Worm (Caenorhabditis elegans) whole organism, L2 larva: ENCODE measurements around the gene F10C2.4.
A peak's percentile ranks its signal among the peaks of the same experiment; 100 is the strongest.

Source experiments
- blmp-1 ChIP-seq: sonication (generic microtip); optimal IDR thresholded peaks from 2 replicates; lab custom pipeline; 2017; ENCODE audit warnings: missing genetic modification characterization, mild to moderate bottlenecking, missing compliant biosample characterization, antibody characterized with exemption, moderate library complexity; ENCODE audit not compliant: insufficient read depth
- egl-27 ChIP-seq: sonication (generic microtip); optimal IDR thresholded peaks from 3 replicates; lab custom pipeline; 2017; ENCODE audit warnings: missing biosample characterization, missing genetic modification reagents, missing genetic modification characterization
- lsy-2 ChIP-seq, 2 experiments: fragments of 150-350 bp in 1 of 2; sonication (generic microtip) in 1 of 2; optimal IDR thresholded peaks; 2 replicates each; lab custom pipeline; 2014 to 2017; ENCODE audit warnings: missing biosample characterization in 2 of 2, missing genetic modification characterization in 2 of 2
- mdl-1 ChIP-seq, 2 experiments: fragments of 150-350 bp in 1 of 2; sonication (generic microtip) in 1 of 2; optimal IDR thresholded peaks; 2 replicates each; lab custom pipeline; 2017; ENCODE audit warnings: missing biosample characterization in 2 of 2, missing genetic modification characterization in 2 of 2
- nhr-11 ChIP-seq: fragments of 150-350 bp; optimal IDR thresholded peaks from 2 replicates; lab custom pipeline; 2014; ENCODE audit warnings: missing biosample characterization, missing genetic modification characterization
- nhr-23 ChIP-seq: fragments of 150-350 bp; optimal IDR thresholded peaks from 2 replicates; lab custom pipeline; 2014; ENCODE audit warnings: missing biosample characterization, missing genetic modification reagents, missing genetic modification characterization
- nhr-237 ChIP-seq: fragments of 150-350 bp; optimal IDR thresholded peaks from 2 replicates; lab custom pipeline; 2014; ENCODE audit warnings: missing biosample characterization, missing genetic modification characterization
- sem-4 ChIP-seq: fragments of 150-350 bp; optimal IDR thresholded peaks from 2 replicates; lab custom pipeline; 2014; ENCODE audit warnings: missing biosample characterization, missing genetic modification reagents, missing genetic modification characterization
- skn-1 ChIP-seq: sonication (generic microtip); optimal IDR thresholded peaks from 2 replicates; lab custom pipeline; 2017; ENCODE audit warnings: missing biosample characterization, missing genetic modification characterization
- snpc-4 ChIP-seq: fragments of 150-350 bp; optimal IDR thresholded peaks from 2 replicates; lab custom pipeline; 2014; ENCODE audit warnings: missing biosample characterization, missing genetic modification characterization
- unc-39 ChIP-seq: fragments of 150-350 bp; optimal IDR thresholded peaks from 2 replicates; lab custom pipeline; 2014; ENCODE audit warnings: missing biosample characterization, missing genetic modification characterization
- unc-62 ChIP-seq: fragments of 150-350 bp; optimal IDR thresholded peaks from 2 replicates; lab custom pipeline; 2014; ENCODE audit warnings: missing biosample characterization, missing genetic modification reagents, missing genetic modification characterization
- ztf-11 ChIP-seq: sonication (generic microtip); optimal IDR thresholded peaks from 2 replicates; lab custom pipeline; 2017; ENCODE audit warnings: missing biosample characterization, missing genetic modification characterization
- ztf-4 ChIP-seq: fragments of 150-350 bp; optimal IDR thresholded peaks from 2 replicates; lab custom pipeline; 2014; ENCODE audit warnings: missing biosample characterization, missing genetic modification characterization

ce11 chrV:12047735-12048134 lies 6.4 kb downstream of the F10C2.4 start:
- TF ChIP-seq unc-39 (tag; lab: Kevin White, UChicago), result no peak
- TF ChIP-seq nhr-11 (tag; lab: Kevin White, UChicago), result no peak
- TF ChIP-seq mdl-1 (tag; optimal IDR thresholded peaks at IDR 0.05; lab: Kevin White, UChicago), result no peak
- TF ChIP-seq ztf-11, result no peak
- TF ChIP-seq unc-62 (GFP tag; lab: Kevin White, UChicago), result no peak
- no peak for TF ChIP-seq skn-1 (tag; lab: Kevin White, UChicago)
- no peak for TF ChIP-seq nhr-23 (tag; lab: Kevin White, UChicago)
- no peak for TF ChIP-seq blmp-1 (tag; lab: Kevin White, UChicago)
- no peak for TF ChIP-seq nhr-237 (tag; lab: Kevin White, UChicago)
- TF ChIP-seq egl-27 (tag; lab: Kevin White, UChicago), result no peak
- no peak for TF ChIP-seq ztf-4 (tag; lab: Kevin White, UChicago)
- TF ChIP-seq sem-4 (tag; lab: Kevin White, UChicago), result no peak
- no peak for TF ChIP-seq lsy-2 (tag; optimal IDR thresholded peaks at IDR 0.05; lab: Kevin White, UChicago)
- TF ChIP-seq snpc-4 (tag; lab: Kevin White, UChicago), result peak; percentile 57
